Fruit fly (Drosophila melanogaster) whole organism, embryonic: ENCODE data around the gene Mdr65.

Source experiments
- Antp ChIP-seq: fragments of 200-800 bp; sonication (Bioruptor generic); optimal IDR thresholded peaks from 3 replicates; lab custom pipeline; 2016; ENCODE audit warnings: missing biosample characterization, missing genetic modification characterization
- Blimp-1 ChIP-seq: fragments of 200-800 bp; sonication (Bioruptor generic); optimal IDR thresholded peaks from 3 replicates; lab custom pipeline; 2018; ENCODE audit warnings: missing biosample characterization, missing genetic modification characterization, mild to moderate bottlenecking, moderate library complexity, missing genetic modification reagents
- CG10147 ChIP-seq: fragments of 200-800 bp; sonication (Bioruptor generic); optimal IDR thresholded peaks from 2 replicates; lab custom pipeline; 2019; ENCODE audit warnings: missing biosample characterization, mild to moderate bottlenecking, missing genetic modification characterization, moderate library complexity
- CG10274 ChIP-seq: fragments of 200-800 bp; sonication (Bioruptor generic); optimal IDR thresholded peaks from 3 replicates; lab custom pipeline; 2017; ENCODE audit warnings: missing biosample characterization, mild to moderate bottlenecking, missing genetic modification characterization
- CG10654 ChIP-seq: fragments of 200-800 bp; sonication (Bioruptor generic); optimal IDR thresholded peaks from 2 replicates; lab custom pipeline; 2016; ENCODE audit warnings: missing biosample characterization, missing genetic modification characterization
- CG12299 ChIP-seq: fragments of 200-800 bp; sonication (Bioruptor generic); optimal IDR thresholded peaks from 2 replicates; lab custom pipeline; 2018; ENCODE audit warnings: missing biosample characterization, mild to moderate bottlenecking, missing genetic modification characterization
- CG14050 ChIP-seq: fragments of 200-800 bp; sonication (Bioruptor generic); IDR thresholded peaks from 3 replicates; pipeline ENCODE4 v1.3.6; 2022; ENCODE audit warnings: missing biosample characterization, missing genetic modification characterization
- CG14860 ChIP-seq: fragments of 200-800 bp; sonication (Bioruptor generic); IDR thresholded peaks from 3 replicates; pipeline ENCODE4 v1.3.6; 2022; ENCODE audit warnings: missing biosample characterization, missing genetic modification characterization; ENCODE audit not compliant: partially characterized antibody
- CG15011 ChIP-seq: fragments of 200-800 bp; sonication (Bioruptor generic); optimal IDR thresholded peaks from 3 replicates; lab custom pipeline; 2018; ENCODE audit warnings: missing biosample characterization, mild to moderate bottlenecking, missing genetic modification characterization
- CG16815 ChIP-seq: fragments of 200-800 bp; sonication (Bioruptor generic); optimal IDR thresholded peaks from 3 replicates; lab custom pipeline; 2017; ENCODE audit warnings: missing biosample characterization, mild to moderate bottlenecking, missing genetic modification characterization
- CG34224 ChIP-seq: fragments of 200-800 bp; sonication (Bioruptor generic); IDR thresholded peaks from 3 replicates; pipeline ENCODE4 v1.3.6; 2022; ENCODE audit warnings: missing biosample characterization, missing genetic modification characterization; ENCODE audit not compliant: partially characterized antibody
- CG6683 ChIP-seq: fragments of 200-800 bp; sonication (Bioruptor generic); optimal IDR thresholded peaks from 2 replicates; lab custom pipeline; 2017; ENCODE audit warnings: missing biosample characterization, mild to moderate bottlenecking, missing genetic modification characterization, missing genetic modification reagents
- CG7357 ChIP-seq: fragments of 200-800 bp; sonication (Bioruptor generic); IDR thresholded peaks from 3 replicates; pipeline ENCODE4 v1.3.6; 2022; ENCODE audit warnings: missing biosample characterization, missing genetic modification characterization
- CG7556 ChIP-seq: fragments of 200-800 bp; sonication (Bioruptor generic); optimal IDR thresholded peaks from 2 replicates; lab custom pipeline; 2017; ENCODE audit warnings: missing biosample characterization, mild to moderate bottlenecking, missing genetic modification characterization
- CG7745 ChIP-seq: fragments of 200-800 bp; sonication (Bioruptor generic); optimal IDR thresholded peaks from 2 replicates; lab custom pipeline; 2018; ENCODE audit warnings: missing biosample characterization, mild to moderate bottlenecking, missing genetic modification characterization, moderate library complexity
- CG8281 ChIP-seq: fragments of 200-800 bp; sonication (Bioruptor generic); optimal IDR thresholded peaks from 2 replicates; lab custom pipeline; 2018; ENCODE audit warnings: missing biosample characterization, mild to moderate bottlenecking, missing genetic modification characterization, moderate library complexity
- CG9932 ChIP-seq: fragments of 200-800 bp; sonication (Bioruptor generic); IDR thresholded peaks from 2 replicates; pipeline ENCODE4 v1.3.6; 2022; ENCODE audit warnings: missing biosample characterization, missing genetic modification characterization
- Chrac-16 ChIP-seq: fragments of 200-800 bp; sonication (Bioruptor generic); optimal IDR thresholded peaks from 3 replicates; lab custom pipeline; 2016; ENCODE audit warnings: missing biosample characterization, missing genetic modification characterization
- D19B ChIP-seq: fragments of 200-800 bp; sonication (Bioruptor generic); optimal IDR thresholded peaks from 2 replicates; lab custom pipeline; 2017; ENCODE audit warnings: missing biosample characterization, mild to moderate bottlenecking, missing genetic modification characterization
- Doc3 ChIP-seq: fragments of 200-800 bp; sonication (Bioruptor generic); IDR thresholded peaks from 3 replicates; pipeline ENCODE4 v1.3.6; 2022; ENCODE audit warnings: missing biosample characterization, missing genetic modification characterization; ENCODE audit not compliant: partially characterized antibody
- Dref ChIP-seq: fragments of 200-800 bp; sonication (Bioruptor generic); IDR thresholded peaks from 2 replicates; pipeline ENCODE4 v1.3.6; 2022; ENCODE audit warnings: missing biosample characterization, missing genetic modification characterization
- E2f2 ChIP-seq: fragments of 200-800 bp; sonication (Bioruptor generic); IDR thresholded peaks from 2 replicates; pipeline ENCODE4 v1.3.6; 2022; ENCODE audit warnings: missing biosample characterization, missing genetic modification characterization
- HmgD ChIP-seq: fragments of 200-800 bp; sonication (Bioruptor generic); optimal IDR thresholded peaks from 3 replicates; lab custom pipeline; 2016; ENCODE audit warnings: missing biosample characterization, missing genetic modification characterization
- Hr39 ChIP-seq: fragments of >200 bp; optimal IDR thresholded peaks from 2 replicates; lab custom pipeline; 2017
- Mad ChIP-seq: fragments of 200-800 bp; sonication (Bioruptor generic); optimal IDR thresholded peaks from 2 replicates; lab custom pipeline; 2016; ENCODE audit warnings: missing biosample characterization, missing genetic modification characterization
- Mrtf ChIP-seq: fragments of 200-800 bp; sonication (Bioruptor generic); IDR thresholded peaks from 3 replicates; pipeline ENCODE4 v1.3.6; 2022; ENCODE audit warnings: missing biosample characterization, missing genetic modification characterization
- Oaz ChIP-seq: fragments of 200-800 bp; sonication (Bioruptor generic); IDR thresholded peaks from 2 replicates; pipeline ENCODE4 v1.3.6; 2022; ENCODE audit warnings: missing biosample characterization, missing genetic modification characterization
- Oli ChIP-seq: fragments of 200-800 bp; sonication (Bioruptor generic); optimal IDR thresholded peaks from 2 replicates; lab custom pipeline; 2018; ENCODE audit warnings: missing biosample characterization, mild to moderate bottlenecking, missing genetic modification characterization, moderate library complexity
- Opbp ChIP-seq: fragments of 200-800 bp; sonication (Bioruptor generic); IDR thresholded peaks from 3 replicates; pipeline ENCODE4 v1.3.6; 2022; ENCODE audit warnings: missing biosample characterization, missing genetic modification characterization; ENCODE audit not compliant: partially characterized antibody
- Sox102F ChIP-seq: fragments of 200-800 bp; sonication (Bioruptor generic); optimal IDR thresholded peaks from 2 replicates; lab custom pipeline; 2018; ENCODE audit warnings: missing biosample characterization, mild to moderate bottlenecking, missing genetic modification characterization, moderate library complexity
- TFAM ChIP-seq: fragments of 200-800 bp; sonication (Bioruptor generic); optimal IDR thresholded peaks from 2 replicates; lab custom pipeline; 2017; ENCODE audit warnings: missing biosample characterization, missing genetic modification characterization, inconsistent platforms
- Vsx1 ChIP-seq: fragments of 200-800 bp; sonication (Bioruptor generic); optimal IDR thresholded peaks from 2 replicates; lab custom pipeline; 2017; ENCODE audit warnings: missing biosample characterization, mild to moderate bottlenecking, missing genetic modification characterization, missing genetic modification reagents
- Xrp1 ChIP-seq: fragments of 200-800 bp; sonication (Bioruptor generic); IDR thresholded peaks from 2 replicates; pipeline ENCODE4 v1.3.6; 2022; ENCODE audit warnings: missing biosample characterization, missing genetic modification characterization
- ato ChIP-seq: fragments of 200-800 bp; sonication (Bioruptor generic); IDR thresholded peaks from 2 replicates; pipeline ENCODE4 v1.3.6; 2022; ENCODE audit warnings: missing biosample characterization, missing genetic modification characterization; ENCODE audit not compliant: partially characterized antibody
- cato ChIP-seq: fragments of 200-800 bp; sonication (Bioruptor generic); optimal IDR thresholded peaks from 2 replicates; lab custom pipeline; 2016; ENCODE audit warnings: missing biosample characterization, missing genetic modification characterization, borderline replicate concordance
- corto ChIP-seq: fragments of 200-800 bp; sonication (Bioruptor generic); optimal IDR thresholded peaks from 2 replicates; lab custom pipeline; 2016; ENCODE audit warnings: missing biosample characterization, mild to moderate bottlenecking, missing genetic modification characterization, moderate library complexity
- cwo ChIP-seq: fragments of 200-800 bp; sonication (Bioruptor generic); optimal IDR thresholded peaks from 3 replicates; lab custom pipeline; 2017; ENCODE audit warnings: missing biosample characterization, missing genetic modification characterization, mild to moderate bottlenecking, moderate library complexity, missing genetic modification reagents
- dan ChIP-seq: fragments of 200-800 bp; sonication (Bioruptor generic); IDR thresholded peaks from 2 replicates; pipeline ENCODE4 v1.3.6; 2022; ENCODE audit warnings: missing biosample characterization, missing genetic modification characterization
- jing ChIP-seq: fragments of 200-800 bp; sonication (Bioruptor generic); optimal IDR thresholded peaks from 2 replicates; lab custom pipeline; 2018; ENCODE audit warnings: missing biosample characterization, mild to moderate bottlenecking, missing genetic modification characterization
- lilli ChIP-seq: fragments of 200-800 bp; sonication (Bioruptor generic); optimal IDR thresholded peaks from 3 replicates; lab custom pipeline; 2016; ENCODE audit warnings: missing biosample characterization, missing genetic modification characterization
- nerfin-1 ChIP-seq: fragments of 200-800 bp; sonication (Bioruptor generic); optimal IDR thresholded peaks from 3 replicates; lab custom pipeline; 2019; ENCODE audit warnings: missing biosample characterization, mild to moderate bottlenecking, missing genetic modification characterization, moderate library complexity
- oc ChIP-seq: fragments of 200-800 bp; sonication (Bioruptor generic); optimal IDR thresholded peaks from 2 replicates; lab custom pipeline; 2018; ENCODE audit warnings: missing biosample characterization, mild to moderate bottlenecking, missing genetic modification characterization, moderate library complexity
- pb ChIP-seq: fragments of 200-800 bp; sonication (Bioruptor generic); optimal IDR thresholded peaks from 3 replicates; lab custom pipeline; 2016; ENCODE audit warnings: missing biosample characterization, missing genetic modification characterization
- peb ChIP-seq: fragments of 200-800 bp; sonication (Bioruptor generic); IDR thresholded peaks from 2 replicates; pipeline ENCODE4 v1.3.6; 2022; ENCODE audit warnings: missing biosample characterization, missing genetic modification characterization
- pnt ChIP-seq: fragments of 200-800 bp; sonication (Bioruptor generic); optimal IDR thresholded peaks from 3 replicates; lab custom pipeline; 2016; ENCODE audit warnings: missing biosample characterization, missing genetic modification characterization
- repo ChIP-seq: fragments of 200-800 bp; sonication (Bioruptor generic); optimal IDR thresholded peaks from 2 replicates; lab custom pipeline; 2016; ENCODE audit warnings: missing biosample characterization, missing genetic modification characterization
- rib ChIP-seq: fragments of 200-800 bp; sonication (Bioruptor generic); IDR thresholded peaks from 2 replicates; pipeline ENCODE4 v1.3.6; 2022; ENCODE audit warnings: missing biosample characterization, missing genetic modification characterization
- salm ChIP-seq: fragments of 200-800 bp; sonication (Bioruptor generic); optimal IDR thresholded peaks from 2 replicates; lab custom pipeline; 2018; ENCODE audit warnings: missing biosample characterization, mild to moderate bottlenecking, missing genetic modification characterization
- sd ChIP-seq: fragments of 200-800 bp; sonication (Bioruptor generic); optimal IDR thresholded peaks from 3 replicates; lab custom pipeline; 2018; ENCODE audit warnings: missing biosample characterization, mild to moderate bottlenecking, missing genetic modification characterization, moderate library complexity
- stc ChIP-seq: fragments of 200-800 bp; sonication (Bioruptor generic); IDR thresholded peaks from 2 replicates; pipeline ENCODE4 v1.3.6; 2022; ENCODE audit warnings: missing biosample characterization, missing genetic modification characterization
- wek ChIP-seq: fragments of 200-800 bp; sonication (Bioruptor generic); optimal IDR thresholded peaks from 3 replicates; lab custom pipeline; 2018; ENCODE audit warnings: missing biosample characterization, mild to moderate bottlenecking, missing genetic modification characterization, moderate library complexity

The Mdr65 gene

DNA sequence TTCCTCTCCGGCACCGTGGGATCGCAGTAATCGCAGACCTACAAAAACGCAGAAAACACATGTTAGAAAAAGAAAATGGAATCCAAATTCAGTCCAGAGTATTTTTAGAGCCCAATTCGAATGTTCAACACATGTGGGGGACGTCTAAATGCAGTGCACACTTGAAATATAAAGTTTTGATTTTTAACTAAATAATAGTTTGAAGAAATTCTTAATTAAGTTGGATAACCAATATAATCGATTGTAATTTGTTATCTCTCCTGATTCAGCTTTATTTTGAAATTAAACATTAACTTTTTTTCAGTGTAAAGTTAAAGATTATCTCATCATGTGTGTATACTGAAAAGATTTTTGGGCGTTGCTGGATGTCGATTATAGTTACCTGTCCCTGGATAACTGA, 28.3 kb downstream of the Mdr65 start (continued):
- peak; percentile 65 for TF ChIP-seq CG7556 (GFP tag; lab: Kevin White, UChicago)
- peak; percentile 63 for TF ChIP-seq Chrac-16
- TF ChIP-seq repo, result no peak
- peak; percentile 55 for TF ChIP-seq CG16815
- no peak for TF ChIP-seq ato
- TF ChIP-seq jing (GFP tag; lab: Kevin White, UChicago), result no peak
- peak; percentile 36; the same call in 1 of the 3 replicates for TF ChIP-seq CG7357
- TF ChIP-seq CG10147 (GFP tag; lab: Kevin White, UChicago), result peak; percentile 31
- peak; percentile 24 for TF ChIP-seq CG8281 (tag; lab: Kevin White, UChicago)
- no peak for TF ChIP-seq dan
- no peak for TF ChIP-seq Mrtf (GFP tag; lab: Robert Waterston, UW)
- TF ChIP-seq Oaz (GFP tag; lab: Robert Waterston, UW), result no peak
- peak; percentile 61 for TF ChIP-seq salm
- TF ChIP-seq D19B (GFP tag; lab: Kevin White, UChicago), result no peak
- no peak for TF ChIP-seq corto (GFP tag; lab: Kevin White, UChicago)
- no peak for TF ChIP-seq CG34224
- no peak for TF ChIP-seq Hr39 (lab: Kevin White, UChicago)
- TF ChIP-seq nerfin-1 (tag; lab: Kevin White, UChicago), result peak; percentile 39
- TF ChIP-seq Vsx1 (GFP tag; lab: Kevin White, UChicago), result peak; percentile 1
- TF ChIP-seq cato (GFP tag; lab: Kevin White, UChicago), result peak; percentile 15
- TF ChIP-seq pnt, result no peak
- TF ChIP-seq rib, result no peak
- peak; percentile 77 for TF ChIP-seq Oli (tag; lab: Kevin White, UChicago)
- TF ChIP-seq CG9932, result 0 out of 2 replicates have a peak, but pooled peaks have one; percentile 4
- TF ChIP-seq Blimp-1 (GFP tag; lab: Kevin White, UChicago), result peak; percentile 80
- no peak for TF ChIP-seq Doc3
- peak; percentile 8 for TF ChIP-seq CG15011 (GFP tag; lab: Kevin White, UChicago)
- no peak for TF ChIP-seq Opbp (GFP tag; lab: Robert Waterston, UW)
- no peak for TF ChIP-seq HmgD (GFP tag; lab: Kevin White, UChicago)
- TF ChIP-seq cwo (GFP tag; lab: Kevin White, UChicago), result no peak
- TF ChIP-seq CG6683 (GFP tag; lab: Kevin White, UChicago), result peak; percentile 6
- no peak for TF ChIP-seq TFAM
- TF ChIP-seq CG14860, result no peak
- no peak for TF ChIP-seq pb (GFP tag; lab: Kevin White, UChicago)
- TF ChIP-seq stc, result peak; percentile 74; the same call in 1 of the 2 replicates
- TF ChIP-seq peb (GFP tag; lab: Robert Waterston, UW), result peak; percentile 70
- TF ChIP-seq Sox102F (GFP tag; lab: Kevin White, UChicago), result peak; percentile 83
- no peak for TF ChIP-seq CG10274 (GFP tag; lab: Kevin White, UChicago)
- peak; percentile 81 for TF ChIP-seq oc (tag; lab: Kevin White, UChicago)
- no peak for TF ChIP-seq CG7745 (tag; lab: Kevin White, UChicago)
- peak; percentile 44 for TF ChIP-seq CG10654 (GFP tag; lab: Kevin White, UChicago)
- no peak for TF ChIP-seq wek (GFP tag; lab: Kevin White, UChicago)
- TF ChIP-seq CG14050 (GFP tag; lab: Robert Waterston, UW), result peak; percentile 37; the same call in 1 of the 3 replicates
- TF ChIP-seq lilli (GFP tag; lab: Kevin White, UChicago), result peak; percentile 24
- peak; percentile 27 for TF ChIP-seq CG12299 (tag; lab: Kevin White, UChicago)
- TF ChIP-seq Dref, result no peak
- peak; percentile 87 for TF ChIP-seq Xrp1 (GFP tag; lab: Robert Waterston, UW)
- peak; percentile 32; the same call in 1 of the 2 replicates for TF ChIP-seq E2f2 (GFP tag; lab: Robert Waterston, UW)
- TF ChIP-seq Mad, result peak; percentile 14
- TF ChIP-seq Antp (GFP tag; lab: Kevin White, UChicago), result peak; percentile 13
- TF ChIP-seq sd (tag; lab: Kevin White, UChicago), result no peak
